Worm (Caenorhabditis elegans) whole organism, mixed stage, embryonic: ENCODE measurements around the gene F44E7.4.
"Not testable (repeated sequence)": the region's sequence is repeated elsewhere in the genome, so short reads cannot be mapped to it uniquely, and the experiment has no call there.

Experiments used
- M03D4.4 ChIP-seq: sonication (generic microtip); optimal IDR thresholded peaks from 2 replicates; lab custom pipeline; 2017; ENCODE audit warnings: mild to moderate bottlenecking, missing genetic modification characterization, missing compliant biosample characterization
- bed-3 ChIP-seq: fragments of 200-800 bp; sonication (Bioruptor generic); optimal IDR thresholded peaks from 3 replicates; lab custom pipeline; 2018; ENCODE audit warnings: mild to moderate bottlenecking, missing genetic modification characterization, moderate library complexity, missing compliant biosample characterization
- ceh-43 ChIP-seq: fragments of 200-800 bp; sonication (Bioruptor generic); optimal IDR thresholded peaks from 2 replicates; lab custom pipeline; 2018; ENCODE audit warnings: mild to moderate bottlenecking, missing genetic modification characterization, moderate library complexity, missing compliant biosample characterization
- ceh-83 ChIP-seq: fragments of 200-800 bp; sonication (Bioruptor generic); optimal IDR thresholded peaks from 2 replicates; lab custom pipeline; 2018; ENCODE audit warnings: mild to moderate bottlenecking, missing genetic modification characterization, missing compliant biosample characterization
- ces-1 ChIP-seq: fragments of 150-350 bp; optimal IDR thresholded peaks from 2 replicates; lab custom pipeline; 2014; ENCODE audit warnings: missing biosample characterization, missing genetic modification reagents, missing genetic modification characterization
- cnd-1 ChIP-seq: fragments of 200-800 bp; sonication (Bioruptor generic); optimal IDR thresholded peaks from 2 replicates; lab custom pipeline; 2018; ENCODE audit warnings: mild to moderate bottlenecking, missing genetic modification characterization, missing compliant biosample characterization
- drap-1 ChIP-seq: fragments of 200-800 bp; sonication (Bioruptor generic); optimal IDR thresholded peaks from 3 replicates; lab custom pipeline; 2018; ENCODE audit warnings: mild to moderate bottlenecking, missing genetic modification characterization, missing compliant biosample characterization
- elt-1 ChIP-seq: sonication (generic microtip); optimal IDR thresholded peaks from 2 replicates; lab custom pipeline; 2017; ENCODE audit warnings: missing genetic modification characterization, mild to moderate bottlenecking, missing compliant biosample characterization, antibody characterized with exemption, moderate library complexity, borderline replicate concordance; ENCODE audit not compliant: insufficient read depth
- elt-3 ChIP-seq: fragments of 150-350 bp; optimal IDR thresholded peaks from 2 replicates; lab custom pipeline; 2014; ENCODE audit warnings: missing biosample characterization, missing genetic modification characterization
- hlh-1 ChIP-seq: fragments of 150-350 bp; optimal IDR thresholded peaks from 2 replicates; lab custom pipeline; 2014; ENCODE audit warnings: missing biosample characterization, missing genetic modification reagents, missing genetic modification characterization
- lsy-2 ChIP-seq: fragments of 150-350 bp; optimal IDR thresholded peaks from 2 replicates; lab custom pipeline; 2014; ENCODE audit warnings: missing biosample characterization, missing genetic modification characterization
- mab-5 ChIP-seq: fragments of 150-350 bp; optimal IDR thresholded peaks from 2 replicates; lab custom pipeline; 2014; ENCODE audit warnings: missing biosample characterization, missing genetic modification characterization
- mep-1 ChIP-seq: fragments of 150-350 bp; optimal IDR thresholded peaks from 2 replicates; lab custom pipeline; 2017; ENCODE audit warnings: missing biosample characterization, missing genetic modification reagents, missing genetic modification characterization, inconsistent platforms
- mls-2 ChIP-seq: sonication (generic microtip); optimal IDR thresholded peaks from 2 replicates; lab custom pipeline; 2016; ENCODE audit warnings: mild to moderate bottlenecking, missing genetic modification characterization, moderate library complexity, missing compliant biosample characterization
- nhr-12 ChIP-seq: fragments of 150-350 bp; optimal IDR thresholded peaks from 2 replicates; lab custom pipeline; 2014; ENCODE audit warnings: missing biosample characterization, missing genetic modification characterization
- nhr-2 ChIP-seq: fragments of 150-350 bp; optimal IDR thresholded peaks from 2 replicates; lab custom pipeline; 2014; ENCODE audit warnings: missing biosample characterization, missing genetic modification characterization
- nhr-237 ChIP-seq: fragments of 150-350 bp; optimal IDR thresholded peaks from 2 replicates; lab custom pipeline; 2014; ENCODE audit warnings: missing biosample characterization, missing genetic modification characterization
- nhr-76 ChIP-seq: sonication (generic microtip); optimal IDR thresholded peaks from 2 replicates; lab custom pipeline; 2017; ENCODE audit warnings: missing biosample characterization, missing genetic modification characterization
- snpc-4 ChIP-seq: fragments of 150-350 bp; optimal IDR thresholded peaks from 2 replicates; lab custom pipeline; 2014; ENCODE audit warnings: missing biosample characterization, missing genetic modification characterization
- sptf-1 ChIP-seq: sonication (generic microtip); optimal IDR thresholded peaks from 2 replicates; lab custom pipeline; 2017; ENCODE audit warnings: mild to moderate bottlenecking, missing genetic modification characterization, moderate library complexity, missing compliant biosample characterization
- tbx-8 ChIP-seq: fragments of 200-800 bp; sonication (Bioruptor generic); optimal IDR thresholded peaks from 2 replicates; lab custom pipeline; 2018; ENCODE audit warnings: mild to moderate bottlenecking, missing genetic modification characterization, moderate library complexity, missing compliant biosample characterization
- unc-39 ChIP-seq: fragments of 150-350 bp; optimal IDR thresholded peaks from 2 replicates; lab custom pipeline; 2014; ENCODE audit warnings: missing biosample characterization, missing genetic modification characterization
- unc-62 ChIP-seq: fragments of 150-350 bp; optimal IDR thresholded peaks from 2 replicates; lab custom pipeline; 2014; ENCODE audit warnings: missing biosample characterization, missing genetic modification reagents, missing genetic modification characterization
- zip-8 ChIP-seq: fragments of 150-350 bp; optimal IDR thresholded peaks from 2 replicates; lab custom pipeline; 2014; ENCODE audit warnings: missing biosample characterization, missing genetic modification characterization
- ztf-11 ChIP-seq: fragments of 150-350 bp; optimal IDR thresholded peaks from 2 replicates; lab custom pipeline; 2014; ENCODE audit warnings: missing biosample characterization, missing genetic modification characterization

The F44E7.4 gene

DNA sequence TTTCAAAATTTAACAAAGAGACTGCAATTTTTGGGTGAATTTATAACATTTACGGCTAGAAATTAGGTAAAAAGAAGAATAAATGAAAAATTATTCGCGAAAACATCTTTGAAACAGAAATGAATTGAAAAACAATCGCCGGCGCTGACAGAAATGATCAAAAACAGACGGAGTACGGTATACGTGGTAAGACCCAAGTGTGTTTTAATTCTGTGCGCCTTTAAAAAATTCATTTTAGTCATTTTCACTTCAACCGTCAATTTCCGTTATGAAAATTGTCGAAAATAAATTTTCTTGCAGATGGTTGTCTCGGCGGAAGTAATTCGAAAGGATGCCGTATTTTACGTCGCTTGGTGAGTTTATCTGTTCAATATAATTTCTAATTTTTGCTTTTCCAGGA lies 20.6 kb downstream of the F44E7.4 start, which contains the start of gene C53A3.3:
C53A3.3 (plus strand) TSS at position 301 of the 400 bp plus-strand sequence.
- no peak for TF ChIP-seq M03D4.4 (tag; lab: Kevin White, UChicago)
- TF ChIP-seq ztf-11 (tag; lab: Kevin White, UChicago): no peak
- TF ChIP-seq bed-3 (GFP tag; lab: Kevin White, UChicago): no peak
- no peak for TF ChIP-seq elt-3 (tag; lab: Kevin White, UChicago)
- TF ChIP-seq nhr-76 (tag; lab: Kevin White, UChicago): no peak
- no peak for TF ChIP-seq tbx-8 (GFP tag; lab: Kevin White, UChicago)
- no peak for TF ChIP-seq unc-39 (tag; lab: Kevin White, UChicago)

DNA sequence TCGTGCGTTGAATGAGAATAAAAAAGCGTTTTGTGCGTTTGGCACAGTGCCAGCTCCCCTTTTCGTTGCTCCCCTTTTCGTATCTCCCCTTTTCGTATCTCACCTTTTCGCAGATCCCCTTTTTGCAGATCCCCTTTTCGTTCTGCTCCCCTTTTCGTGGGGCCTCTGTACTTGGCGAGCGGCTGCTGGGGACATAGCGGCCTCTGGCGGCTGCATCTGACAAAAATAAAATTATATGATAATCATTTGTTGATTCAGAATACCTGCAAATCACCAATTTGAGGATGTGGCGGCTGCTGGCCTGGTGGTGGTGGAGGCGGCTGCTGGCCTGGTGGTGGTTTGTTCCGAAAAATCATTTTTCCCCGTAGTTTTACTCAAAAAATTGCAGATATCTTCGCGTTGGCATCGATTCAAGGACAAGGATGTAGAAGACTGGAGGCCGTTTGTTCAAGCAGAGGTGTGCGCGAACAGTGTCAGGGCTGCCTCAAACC lies 21.5 kb downstream of the F44E7.4 start, which contains the start of gene K09H11.11:
K09H11.11 (minus strand) TSS at position 51 of the 491 bp plus-strand sequence.
- TF ChIP-seq ces-1 (GFP tag; lab: Kevin White, UChicago); ceh-43; M03D4.4 (tag; lab: Kevin White, UChicago): not testable (repeated sequence)
- TF ChIP-seq, all 35 proteins: peak for 0; not testable (repeated sequence) for 35

DNA sequence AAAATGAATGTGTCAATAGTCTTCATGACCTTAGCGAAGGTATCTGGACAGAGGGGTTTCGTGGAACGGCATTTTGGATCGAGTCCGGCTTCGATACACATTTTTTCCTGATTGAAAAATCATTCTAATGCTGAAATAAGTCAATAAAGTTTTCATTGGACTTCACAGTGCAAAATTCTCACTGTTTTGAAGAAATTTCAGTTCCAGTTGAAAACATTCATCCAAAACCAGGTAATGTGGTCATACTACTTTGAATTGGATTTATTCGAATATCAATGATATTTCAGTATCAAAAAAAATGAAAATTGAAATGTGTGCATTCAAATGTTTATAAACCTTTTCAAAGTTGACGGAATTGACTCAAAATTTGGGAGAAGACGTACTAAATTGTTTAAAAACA lies 23.3 kb downstream of the F44E7.4 start, which contains the start of gene pgph-1:
pgph-1 (minus strand) TSS at position 101 of the 400 bp plus-strand sequence.
- TF ChIP-seq ces-1 (GFP tag; lab: Kevin White, UChicago) (no peak), drap-1 (GFP tag; lab: Kevin White, UChicago) (no peak), snpc-4 (tag; lab: Kevin White, UChicago) (no peak), sptf-1 (tag; lab: Kevin White, UChicago) (no peak), hlh-1 (tag; lab: Kevin White, UChicago) (no peak), unc-39 (tag; lab: Kevin White, UChicago) (no peak), zip-8 (tag; lab: Kevin White, UChicago) (no peak), cnd-1 (tag; lab: Kevin White, UChicago) (no peak), mab-5 (no peak), mep-1 (tag; lab: Kevin White, UChicago) (no peak)
- TF ChIP-seq, all 35 proteins: peak for 0

DNA sequence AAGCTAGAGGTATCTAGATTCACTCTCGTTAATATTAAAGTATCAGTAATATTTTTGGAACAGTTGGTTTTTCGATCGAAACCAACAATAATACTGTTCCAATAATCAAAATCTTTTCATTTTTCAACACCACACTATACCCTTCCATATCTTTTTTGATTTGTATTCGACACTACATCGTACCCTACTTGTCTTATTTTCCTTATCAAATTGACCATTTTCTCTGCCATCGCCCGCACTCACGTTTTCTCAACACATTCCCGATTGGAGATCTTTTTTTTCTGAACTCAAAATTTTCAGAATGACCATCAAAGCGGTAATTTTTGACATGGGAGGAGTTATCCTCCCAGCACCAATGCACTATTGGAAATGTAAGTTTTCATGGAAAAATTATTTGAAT lies 29.2 kb downstream of the F44E7.4 start, which contains the start of gene acds-10:
acds-10 (plus strand) TSS at position 301 of the 400 bp plus-strand sequence.
- no peak for TF ChIP-seq nhr-237 (tag; lab: Kevin White, UChicago)
- no peak for TF ChIP-seq mls-2
- no peak for TF ChIP-seq sptf-1 (tag; lab: Kevin White, UChicago)
- TF ChIP-seq hlh-1 (tag; lab: Kevin White, UChicago): no peak
- TF ChIP-seq lsy-2: no peak
- no peak for TF ChIP-seq unc-39 (tag; lab: Kevin White, UChicago)
- TF ChIP-seq nhr-76 (tag; lab: Kevin White, UChicago): no peak
- no peak for TF ChIP-seq cnd-1 (tag; lab: Kevin White, UChicago)
- no peak for TF ChIP-seq M03D4.4 (tag; lab: Kevin White, UChicago)
- no peak for TF ChIP-seq unc-62 (GFP tag; lab: Kevin White, UChicago)
- no peak for TF ChIP-seq nhr-2 (tag; lab: Kevin White, UChicago)
- TF ChIP-seq ceh-43: no peak
- no peak for TF ChIP-seq bed-3 (GFP tag; lab: Kevin White, UChicago)
- no peak for TF ChIP-seq tbx-8 (GFP tag; lab: Kevin White, UChicago)
- TF ChIP-seq elt-3 (tag; lab: Kevin White, UChicago): no peak
- no peak for TF ChIP-seq ceh-83 (GFP tag; lab: Kevin White, UChicago)
- no peak for TF ChIP-seq mab-5

DNA sequence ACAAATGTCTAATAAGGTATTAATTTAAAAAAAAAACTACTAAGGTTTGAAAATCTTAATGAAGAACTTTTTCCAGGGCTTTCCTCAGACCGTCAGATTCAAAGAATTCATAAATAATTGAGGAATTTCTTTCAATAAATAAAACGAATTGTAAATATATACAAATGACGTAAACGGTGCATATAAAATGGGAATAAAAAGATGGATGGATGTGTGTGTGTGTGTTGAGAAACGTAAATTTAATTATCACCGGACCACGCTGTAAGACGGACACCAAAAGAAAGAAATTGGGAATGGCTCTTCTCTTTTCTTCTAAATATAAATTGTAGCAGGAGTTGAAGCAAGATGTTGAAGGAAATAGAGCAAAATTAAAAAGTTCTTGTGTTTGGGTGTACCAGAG lies 30.5 kb downstream of the F44E7.4 start:
- TF ChIP-seq mep-1 (tag; lab: Kevin White, UChicago) (no peak), elt-1 (tag; lab: Kevin White, UChicago) (no peak), tbx-8 (GFP tag; lab: Kevin White, UChicago) (no peak), zip-8 (tag; lab: Kevin White, UChicago) (no peak), ces-1 (GFP tag; lab: Kevin White, UChicago) (peak; percentile 60), unc-39 (tag; lab: Kevin White, UChicago) (no peak)

DNA sequence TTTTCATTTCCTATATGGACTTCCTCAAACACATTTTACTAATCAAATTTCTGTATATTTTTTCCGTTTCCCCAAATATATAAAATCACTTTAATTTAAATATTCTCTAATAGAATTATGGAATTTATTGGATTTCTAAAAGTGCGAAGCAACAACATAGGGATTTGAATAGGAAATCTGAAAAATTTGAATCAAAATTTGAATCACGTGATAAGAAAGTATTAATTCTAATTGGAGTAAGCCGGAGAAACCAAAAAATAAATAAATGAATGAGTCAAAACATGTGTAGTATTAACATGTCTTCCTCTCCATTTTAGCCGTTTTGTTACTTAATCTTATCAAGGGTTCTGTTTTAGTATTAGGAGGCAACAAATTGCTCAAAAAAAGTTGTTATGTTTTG lies 35.5 kb downstream of the F44E7.4 start:
- no peak for TF ChIP-seq ceh-83 (GFP tag; lab: Kevin White, UChicago)
- no peak for TF ChIP-seq nhr-12
- TF ChIP-seq, all 35 proteins: peak for 0
